Worm (Caenorhabditis elegans) whole organism, L4/young adult: ENCODE measurements around the gene samp-1.

Source experiments
- W03F9.2 ChIP-seq: fragments of 150-350 bp; optimal IDR thresholded peaks from 2 replicates; lab custom pipeline; 2014; ENCODE audit warnings: missing biosample characterization, missing genetic modification characterization
- dao-5 ChIP-seq: sonication (generic microtip); optimal IDR thresholded peaks from 2 replicates; lab custom pipeline; 2016; ENCODE audit warnings: missing genotype, missing genetic modification characterization, moderate library complexity, missing compliant biosample characterization
- him-1 ChIP-seq: sonication (generic microtip); optimal IDR thresholded peaks from 2 replicates; lab custom pipeline; 2016; ENCODE audit warnings: missing genotype, missing genetic modification reagents, missing genetic modification characterization, missing compliant biosample characterization

ce11 chrII:11336163-11336562 is 33.5 kb downstream of the samp-1 start:
- no peak for TF ChIP-seq dao-5
- no peak for TF ChIP-seq him-1
- no peak for TF ChIP-seq W03F9.2
